Worm (Caenorhabditis elegans): ENCODE results near the gene fbxb-59.

DNA sequence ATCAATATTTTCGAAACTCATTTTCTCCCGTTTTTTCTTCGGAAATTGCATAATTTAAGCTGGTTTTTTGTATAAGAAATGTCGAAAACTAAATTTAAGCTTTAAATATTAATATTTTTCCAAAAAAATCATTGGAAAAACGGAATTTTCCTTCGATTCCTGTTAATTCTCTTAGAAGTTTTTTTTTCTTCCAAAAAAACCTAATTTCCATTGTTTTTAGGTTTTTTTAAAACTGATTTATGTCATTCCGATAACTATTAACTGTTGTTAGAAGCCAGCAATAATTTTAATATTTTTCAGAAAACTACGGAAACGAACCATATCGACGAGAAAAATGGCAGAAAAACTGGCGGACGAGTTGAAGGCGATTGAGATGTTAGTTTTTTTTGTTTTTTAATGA is 4.7 kb downstream of the fbxb-59 start, which contains the start of gene fbxa-114:
- TF ChIP-seq him-1 (tag; optimal IDR thresholded peaks at IDR 0.05) (no peak), W03F9.2 (tag; optimal IDR thresholded peaks at IDR 0.05) (no peak)
